Worm (Caenorhabditis elegans) whole organism, L4/young adult: ENCODE results near the gene F45F2.11.

Experiments used
- W03F9.2 ChIP-seq: fragments of 150-350 bp; optimal IDR thresholded peaks from 2 replicates; lab custom pipeline; 2014; ENCODE audit warnings: missing biosample characterization, missing genetic modification characterization
- him-1 ChIP-seq: sonication (generic microtip); optimal IDR thresholded peaks from 2 replicates; lab custom pipeline; 2016; ENCODE audit warnings: missing genotype, missing genetic modification reagents, missing genetic modification characterization, missing compliant biosample characterization

DNA sequence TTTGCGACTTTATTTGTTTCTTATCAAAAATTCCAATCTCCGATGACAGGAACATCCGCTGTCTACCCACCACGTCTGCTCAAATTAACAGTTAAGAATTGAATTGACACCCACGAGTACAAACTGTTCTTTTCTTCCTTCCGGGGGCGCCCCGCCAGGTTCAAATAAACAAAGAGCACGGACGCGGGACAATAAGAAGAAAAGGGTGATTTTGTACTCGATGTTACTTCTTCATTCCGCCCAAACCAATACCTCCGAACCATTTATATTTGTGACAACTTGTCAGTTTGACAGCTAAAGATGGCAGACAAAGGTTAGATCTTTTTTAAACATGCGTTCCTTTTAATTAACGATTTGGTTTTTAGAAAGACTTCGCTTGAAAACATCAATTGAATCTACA is 5.1 kb upstream of the F45F2.11 start, which contains the start of gene otpl-6:
- TF ChIP-seq him-1 (tag; lab: Kevin White, UChicago) (no peak), W03F9.2 (tag; lab: Kevin White, UChicago) (no peak)
